Fruit fly (Drosophila melanogaster) whole organism, adult: ENCODE measurements around the gene crc.

Experiments used
- CG12768 ChIP-seq: fragments of 200-800 bp; sonication (Bioruptor generic); optimal IDR thresholded peaks from 2 replicates; lab custom pipeline; 2017; ENCODE audit warnings: missing biosample characterization, missing genetic modification characterization, mild to moderate bottlenecking, moderate library complexity, missing genetic modification reagents
- CG1620 ChIP-seq: fragments of 200-800 bp; sonication (Bioruptor generic); optimal IDR thresholded peaks from 2 replicates; lab custom pipeline; 2016; ENCODE audit warnings: missing biosample characterization, missing genetic modification characterization
- CG33017 ChIP-seq: fragments of 200-800 bp; sonication (Bioruptor generic); optimal IDR thresholded peaks from 2 replicates; lab custom pipeline; 2018; ENCODE audit warnings: missing biosample characterization, mild to moderate bottlenecking, missing genetic modification characterization, moderate library complexity
- Clk ChIP-seq: fragments of 200-800 bp; sonication (Bioruptor generic); optimal IDR thresholded peaks from 2 replicates; lab custom pipeline; 2017; ENCODE audit warnings: missing biosample characterization, missing genetic modification characterization
- Crg-1 ChIP-seq: fragments of 200-800 bp; sonication (Bioruptor generic); optimal IDR thresholded peaks from 2 replicates; lab custom pipeline; 2016; ENCODE audit warnings: missing biosample characterization, missing genetic modification characterization
- Hr96 ChIP-seq: fragments of 200-800 bp; sonication (Bioruptor generic); optimal IDR thresholded peaks from 2 replicates; lab custom pipeline; 2016; ENCODE audit warnings: missing biosample characterization, missing genetic modification characterization
- cnc ChIP-seq, 2 experiments: fragments of >200 bp; optimal IDR thresholded peaks; 2 replicates each; lab custom pipeline; 2017

dm6 chr2L:21299564-21299963, 11.1 kb upstream of the crc start:
- TF ChIP-seq CG12768 (GFP tag; lab: Kevin White, UChicago) (no peak), Crg-1 (GFP tag; lab: Kevin White, UChicago) (no peak), CG1620 (GFP tag; lab: Kevin White, UChicago) (no peak), CG33017 (tag; lab: Kevin White, UChicago) (no peak), Hr96 (GFP tag; lab: Kevin White, UChicago) (no peak), Clk (GFP tag; lab: Kevin White, UChicago) (no peak), cnc (optimal IDR thresholded peaks at IDR 0.05; lab: Kevin White, UChicago) (no peak)
